Worm (Caenorhabditis elegans) whole organism, young adult: Measurements from ENCODE around the gene B0228.9.

Source experiments
- C17E4.6 ChIP-seq: fragments of 200-800 bp; sonication (Bioruptor generic); IDR thresholded peaks from 2 replicates; pipeline ENCODE4 v1.3.6; 2022; ENCODE audit warnings: missing genetic modification reagents, missing genetic modification characterization, missing compliant biosample characterization
- let-526 ChIP-seq: fragments of 200-800 bp; sonication (Bioruptor generic); IDR thresholded peaks from 2 replicates; pipeline ENCODE4 v1.3.6; 2022; ENCODE audit warnings: missing genetic modification reagents, missing genetic modification characterization, missing compliant biosample characterization
- madf-6 ChIP-seq: fragments of 200-800 bp; sonication (Bioruptor generic); IDR thresholded peaks from 2 replicates; pipeline ENCODE4 v1.3.6; 2022; ENCODE audit warnings: missing genetic modification reagents, missing genetic modification characterization, missing compliant biosample characterization
- snpc-4 ChIP-seq, 5 experiments: fragments of 150-350 bp in 1 of 5; sonication (generic microtip) in 4 of 5; optimal IDR thresholded peaks; 2 replicates each; lab custom pipeline; 2014 to 2018; ENCODE audit warnings: missing genetic modification characterization in 5 of 5, missing biosample characterization in 3 of 5, antibody characterized with exemption in 2 of 5, mild to moderate bottlenecking in 2 of 5, missing compliant biosample characterization in 2 of 5, missing genotype in 2 of 5, moderate library complexity in 2 of 5, missing genetic modification reagents in 1 of 5

ce11 chrII:7803174-7803573 is 39.7 kb upstream of the B0228.9 start:
- TF ChIP-seq madf-6 (no peak), snpc-4 (GFP tag; optimal IDR thresholded peaks at IDR 0.05; lab: Kevin White, UChicago) (no peak), snpc-4 (tag; optimal IDR thresholded peaks at IDR 0.05; lab: Kevin White, UChicago) (no peak), C17E4.6 (GFP tag; lab: Robert Waterston, UW) (no peak), let-526 (no peak)
